Fruit fly (Drosophila melanogaster): ENCODE data around the gene CG7231.
A peak's percentile ranks its signal among the peaks of the same experiment; 100 is the strongest.

Gene CG7231

dm6 chr2L:7949016-7949415, 34.7 kb upstream of the CG7231 start (continued):
- TF ChIP-seq CG3919 (GFP tag; optimal IDR thresholded peaks at IDR 0.05), result peak; percentile 20

dm6 chr2L:7949788-7950187, 34.0 kb upstream of the CG7231 start:
- peak; percentile 68 for TF ChIP-seq CG10631 (GFP tag; optimal IDR thresholded peaks at IDR 0.05)
- no peak for TF ChIP-seq CG1621 (tag; optimal IDR thresholded peaks at IDR 0.05)
- peak; percentile 74 for TF ChIP-seq CG3919 (GFP tag; optimal IDR thresholded peaks at IDR 0.05)
- TF ChIP-seq CG6276 (GFP tag; optimal IDR thresholded peaks at IDR 0.05), result peak; percentile 84
- TF ChIP-seq CG32006 (GFP tag; optimal IDR thresholded peaks at IDR 0.05), result peak; percentile 93
- TF ChIP-seq CG31627 (GFP tag; optimal IDR thresholded peaks at IDR 0.05), result no peak
- TF ChIP-seq CG11762 (GFP tag; optimal IDR thresholded peaks at IDR 0.05; ENCODE audit: insufficient read depth), result peak; percentile 31
- no peak for TF ChIP-seq cyc (GFP tag; optimal IDR thresholded peaks at IDR 0.05)
- peak; percentile 12 for TF ChIP-seq CG3032 (tag; optimal IDR thresholded peaks at IDR 0.05)
- peak; percentile 94 for TF ChIP-seq CG15336 (GFP tag; IDR thresholded peaks at IDR 0.05)
- TF ChIP-seq esn (GFP tag; optimal IDR thresholded peaks at IDR 0.05), result no peak
- peak; percentile 69 for TF ChIP-seq Sox14 (GFP tag; optimal IDR thresholded peaks at IDR 0.05)
- TF ChIP-seq Met (GFP tag; optimal IDR thresholded peaks at IDR 0.05), result no peak
- peak in 1 of 2 experiments; percentile 1 for TF ChIP-seq ss (GFP tag; optimal IDR thresholded peaks at IDR 0.05)
- peak; percentile 86 for TF ChIP-seq CG4318 (GFP tag; optimal IDR thresholded peaks at IDR 0.05)
- peak; percentile 77 for TF ChIP-seq Gug (GFP tag; IDR thresholded peaks at IDR 0.05)
- no peak for TF ChIP-seq CG11902 (GFP tag; optimal IDR thresholded peaks at IDR 0.05)
- no peak for TF ChIP-seq svp (GFP tag)
- TF ChIP-seq CG34406 (GFP tag; optimal IDR thresholded peaks at IDR 0.05), result peak; percentile 8
- no peak for TF ChIP-seq Hr39 (GFP tag; optimal IDR thresholded peaks at IDR 0.05)
- no peak for TF ChIP-seq Eip93F (GFP tag; optimal IDR thresholded peaks at IDR 0.05)
- peak; percentile 64 for TF ChIP-seq pdm3 (GFP tag; optimal IDR thresholded peaks at IDR 0.05)
- TF ChIP-seq CG6808 (GFP tag; optimal IDR thresholded peaks at IDR 0.05), result no peak
- no peak for TF ChIP-seq CG9139 (GFP tag; optimal IDR thresholded peaks at IDR 0.05)
- TF ChIP-seq fd85E (GFP tag; optimal IDR thresholded peaks at IDR 0.05), result no peak
- TF ChIP-seq CG11294 (GFP tag; IDR thresholded peaks at IDR 0.05), result peak; percentile 72; the same call in 1 of the 2 replicates
- no peak for TF ChIP-seq fkh (GFP tag; optimal IDR thresholded peaks at IDR 0.05)
- TF ChIP-seq CG8632 (GFP tag; optimal IDR thresholded peaks at IDR 0.05), result no peak
- TF ChIP-seq lz (GFP tag; optimal IDR thresholded peaks at IDR 0.05), result no peak
- TF ChIP-seq dsx (GFP tag; optimal IDR thresholded peaks at IDR 0.05; ENCODE audit: poor library complexity, severe bottlenecking), result no peak
- TF ChIP-seq Sox102F (GFP tag; optimal IDR thresholded peaks at IDR 0.05), result no peak
- peak; percentile 69 for TF ChIP-seq net (GFP tag; optimal IDR thresholded peaks at IDR 0.05)
- peak; percentile 39 for TF ChIP-seq CG6792 (GFP tag; optimal IDR thresholded peaks at IDR 0.05)
- peak; percentile 65 for TF ChIP-seq OdsH (GFP tag; optimal IDR thresholded peaks at IDR 0.05)
- peak; percentile 49 for TF ChIP-seq CG16779 (tag; optimal IDR thresholded peaks at IDR 0.05)
- TF ChIP-seq Blimp-1 (GFP tag; optimal IDR thresholded peaks at IDR 0.05), result no peak
- TF ChIP-seq CG7368 (GFP tag; optimal IDR thresholded peaks at IDR 0.05), result peak; percentile 30
- no peak for TF ChIP-seq Ets21C (GFP tag; optimal IDR thresholded peaks at IDR 0.05)
- no peak for TF ChIP-seq Hr38 (GFP tag; optimal IDR thresholded peaks at IDR 0.05)
- peak; percentile 20 for TF ChIP-seq Ets96B (tag; optimal IDR thresholded peaks at IDR 0.05)
- peak; percentile 85 for TF ChIP-seq CG6163 (GFP tag; IDR thresholded peaks at IDR 0.05)
- TF ChIP-seq Sox15 (GFP tag; optimal IDR thresholded peaks at IDR 0.05), result no peak
- TF ChIP-seq Lpt (GFP tag; optimal IDR thresholded peaks at IDR 0.05), result peak; percentile 86
- peak; percentile 2 for TF ChIP-seq CG10669 (GFP tag; optimal IDR thresholded peaks at IDR 0.05)
- peak; percentile 89 for TF ChIP-seq Eip78C (GFP tag)
- TF ChIP-seq Hr4 (GFP tag; optimal IDR thresholded peaks at IDR 0.05), result peak; percentile 93
- TF ChIP-seq acj6 (GFP tag; optimal IDR thresholded peaks at IDR 0.05), result peak; percentile 62
- peak; percentile 95 for TF ChIP-seq CG8119 (GFP tag; IDR thresholded peaks at IDR 0.05)
- TF ChIP-seq spab (GFP tag; optimal IDR thresholded peaks at IDR 0.05), result peak; percentile 25
- no peak for TF ChIP-seq Smox (GFP tag; optimal IDR thresholded peaks at IDR 0.05)
- TF ChIP-seq vri (GFP tag; optimal IDR thresholded peaks at IDR 0.05), result no peak
